Worm (Caenorhabditis elegans) whole organism, midembryonic: ENCODE data around the gene spp-7.

Source experiments
- cog-1 ChIP-seq: sonication (generic microtip); optimal IDR thresholded peaks from 2 replicates; lab custom pipeline; 2016; ENCODE audit warnings: missing genetic modification characterization, missing compliant biosample characterization
- flt-1 ChIP-seq: fragments of 200-800 bp; sonication (Bioruptor generic); IDR thresholded peaks from 2 replicates; pipeline ENCODE4 v1.3.6; 2022; ENCODE audit warnings: missing genetic modification characterization, missing compliant biosample characterization
- med-1 ChIP-seq: sonication (generic microtip); optimal IDR thresholded peaks from 2 replicates; lab custom pipeline; 2017; ENCODE audit warnings: missing genetic modification characterization, mild to moderate bottlenecking, missing compliant biosample characterization, antibody characterized with exemption, missing genetic modification reagents; ENCODE audit not compliant: insufficient read depth
- ref-1 ChIP-seq: fragments of 200-800 bp; sonication (Bioruptor generic); conservative IDR thresholded peaks from 2 replicates; pipeline ENCODE4 v1.3.6; 2022; ENCODE audit warnings: missing genetic modification reagents, missing genetic modification characterization, missing compliant biosample characterization
- tab-1 ChIP-seq: fragments of 200-800 bp; sonication (Bioruptor generic); IDR thresholded peaks from 2 replicates; pipeline ENCODE4 v1.3.6; 2022; ENCODE audit warnings: missing genetic modification characterization, missing compliant biosample characterization
- ztf-29 ChIP-seq: fragments of 200-800 bp; sonication (Bioruptor generic); IDR thresholded peaks from 2 replicates; pipeline ENCODE4 v1.3.6; 2022; ENCODE audit warnings: missing genetic modification reagents, missing genetic modification characterization, missing compliant biosample characterization

DNA sequence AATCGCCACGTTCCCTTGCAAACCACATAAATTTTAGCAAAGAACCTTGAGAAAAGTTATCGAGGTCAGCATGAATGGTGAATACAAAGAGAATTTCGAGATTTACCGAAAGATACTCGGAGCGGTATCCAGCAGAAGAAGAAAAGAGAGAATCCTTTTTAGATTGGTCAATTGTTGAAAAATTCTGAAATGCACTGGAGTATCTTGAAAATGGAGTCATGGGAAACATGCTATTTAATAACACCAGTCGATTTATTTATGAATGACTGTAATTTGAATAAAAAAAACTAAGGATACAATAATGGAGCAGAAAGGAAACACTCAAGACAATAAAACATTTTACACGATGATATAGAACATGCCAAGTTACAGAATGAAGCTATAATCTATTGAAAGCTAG, 25.6 kb downstream of the spp-7 start:
- TF ChIP-seq ref-1 (GFP tag; lab: Robert Waterston, UW), result no peak
- TF ChIP-seq cog-1 (tag; lab: Kevin White, UChicago), result no peak
- no peak for TF ChIP-seq flt-1
- TF ChIP-seq med-1 (GFP tag; lab: Kevin White, UChicago), result no peak
- no peak for TF ChIP-seq tab-1 (GFP tag; lab: Robert Waterston, UW)
- TF ChIP-seq ztf-29 (GFP tag; lab: Robert Waterston, UW), result no peak
